Fruit fly (Drosophila melanogaster): ENCODE data around the gene Prosalpha4.

Gene Prosalpha4

dm6 chrX:16320197-16320921, 44.3 kb downstream of the Prosalpha4 start, which contains the start of gene Cyp1 (continued):
- TF ChIP-seq Ets65A (GFP tag): peak; percentile 37
- TF ChIP-seq Scr (GFP tag; IDR thresholded peaks at IDR 0.05; ENCODE audit: partially characterized antibody): peak; percentile 76
- TF ChIP-seq wek (GFP tag; optimal IDR thresholded peaks at IDR 0.05): peak; percentile 48
- TF ChIP-seq ci (GFP tag; IDR thresholded peaks at IDR 0.05): peak; percentile 77
- TF ChIP-seq nerfin-2 (GFP tag; IDR thresholded peaks at IDR 0.05; ENCODE audit: partially characterized antibody): peak; percentile 64; the same call in 1 of the 2 replicates
- no peak for TF ChIP-seq CG3838 (GFP tag; optimal IDR thresholded peaks at IDR 0.05)
- TF ChIP-seq CG15269 (tag; optimal IDR thresholded peaks at IDR 0.05): peak; percentile 35
- peak; percentile 36; the same call in 1 of the 2 replicates for TF ChIP-seq H2.0 (GFP tag; IDR thresholded peaks at IDR 0.05)
- TF ChIP-seq bsh (GFP tag; optimal IDR thresholded peaks at IDR 0.05): peak in 1 of 2 experiments; percentile 10
- TF ChIP-seq Opbp (GFP tag; IDR thresholded peaks at IDR 0.05; ENCODE audit: partially characterized antibody): peak; percentile 87
- peak; percentile 44; the same call in 1 of the 2 replicates for TF ChIP-seq Xrp1 (GFP tag; IDR thresholded peaks at IDR 0.05)
- TF ChIP-seq toy (GFP tag; IDR thresholded peaks at IDR 0.05): 0 out of 2 replicates have a peak, but pooled peaks have one; percentile 8
- TF ChIP-seq scrt (GFP tag; optimal IDR thresholded peaks at IDR 0.05): no peak
- peak; percentile 13 for TF ChIP-seq CG18262 (tag; optimal IDR thresholded peaks at IDR 0.05)
- no peak for TF ChIP-seq bowl (GFP tag; IDR thresholded peaks at IDR 0.05)
- TF ChIP-seq Xbp1 (GFP tag; optimal IDR thresholded peaks at IDR 0.05): peak; percentile 34
- peak; percentile 22 for TF ChIP-seq Meics (GFP tag; optimal IDR thresholded peaks at IDR 0.05)
- peak; percentile 6 for TF ChIP-seq Max (GFP tag; optimal IDR thresholded peaks at IDR 0.05)
- no peak for TF ChIP-seq Elba2 (GFP tag; optimal IDR thresholded peaks at IDR 0.05)
- no peak for TF ChIP-seq tap (tag; optimal IDR thresholded peaks at IDR 0.05)
- peak; percentile 41 for TF ChIP-seq CG9797 (GFP tag; optimal IDR thresholded peaks at IDR 0.05)
- peak; percentile 11 for TF ChIP-seq ind (GFP tag; optimal IDR thresholded peaks at IDR 0.05)
- peak; percentile 1 for TF ChIP-seq CG1602 (GFP tag; optimal IDR thresholded peaks at IDR 0.05)
- peak; percentile 48; the same call in 1 of the 2 replicates for TF ChIP-seq onecut (GFP tag; IDR thresholded peaks at IDR 0.05)
- peak; percentile 56 for TF ChIP-seq Hmr (GFP tag; optimal IDR thresholded peaks at IDR 0.05)
- TF ChIP-seq chif (GFP tag; optimal IDR thresholded peaks at IDR 0.05): no peak
- TF ChIP-seq CG2202 (tag; optimal IDR thresholded peaks at IDR 0.05): no peak
- no peak for TF ChIP-seq tio (GFP tag; optimal IDR thresholded peaks at IDR 0.05)
- TF ChIP-seq Rx (GFP tag; IDR thresholded peaks at IDR 0.05): no peak
- peak in 1 of 2 experiments; percentile 99 for TF ChIP-seq Pdp1 (GFP tag; optimal IDR thresholded peaks at IDR 0.05)
- 0 out of 2 replicates have a peak, but pooled peaks have one; percentile 43 for TF ChIP-seq Ptx1 (GFP tag; IDR thresholded peaks at IDR 0.05)
- peak; percentile 74 for TF ChIP-seq ssp (GFP tag; IDR thresholded peaks at IDR 0.05)
- TF ChIP-seq Sox100B (GFP tag; optimal IDR thresholded peaks at IDR 0.05): peak; percentile 32
- TF ChIP-seq otp (GFP tag; IDR thresholded peaks at IDR 0.05): 0 out of 3 replicates have a peak, but pooled peaks have one; percentile 29
- TF ChIP-seq CG3407 (GFP tag; optimal IDR thresholded peaks at IDR 0.05): no peak
- TF ChIP-seq CG7745 (tag; optimal IDR thresholded peaks at IDR 0.05): no peak
- peak; percentile 52; the same call in 2 of the 3 replicates for TF ChIP-seq tgo (GFP tag; IDR thresholded peaks at IDR 0.05)
- TF ChIP-seq CG4617 (GFP tag; optimal IDR thresholded peaks at IDR 0.05; ENCODE audit: borderline replicate concordance): no peak
- TF ChIP-seq CG6791 (GFP tag; IDR thresholded peaks at IDR 0.05; ENCODE audit: partially characterized antibody): peak; percentile 85
- peak; percentile 23 for TF ChIP-seq dmrt11E (tag; optimal IDR thresholded peaks at IDR 0.05)
- peak; percentile 12 for TF ChIP-seq Side (GFP tag; optimal IDR thresholded peaks at IDR 0.05)
- peak; percentile 68 for TF ChIP-seq unc-4 (GFP tag; IDR thresholded peaks at IDR 0.05; ENCODE audit: partially characterized antibody)
- TF ChIP-seq CG6175 (GFP tag; IDR thresholded peaks at IDR 0.05): 0 out of 3 replicates have a peak, but pooled peaks have one; percentile 16
- peak; percentile 32; the same call in 1 of the 2 replicates for TF ChIP-seq ap (GFP tag; IDR thresholded peaks at IDR 0.05)
- TF ChIP-seq CG13775 (GFP tag; optimal IDR thresholded peaks at IDR 0.05): peak; percentile 58
- peak; percentile 44 for TF ChIP-seq Myb (GFP tag; optimal IDR thresholded peaks at IDR 0.05)
- TF ChIP-seq pum (GFP tag; optimal IDR thresholded peaks at IDR 0.05): no peak
- peak; percentile 42; the same call in 1 of the 2 replicates for TF ChIP-seq wdn (GFP tag; IDR thresholded peaks at IDR 0.05)
